Worm (Caenorhabditis elegans): ENCODE results near the gene endu-2.

- TF ChIP-seq ceh-13 (GFP tag; optimal IDR thresholded peaks at IDR 0.05) (no peak), F13C5.2 (tag; optimal IDR thresholded peaks at IDR 0.05) (no peak), pes-1 (GFP tag; IDR thresholded peaks at IDR 0.05) (no peak), hmbx-1 (tag; optimal IDR thresholded peaks at IDR 0.05) (no peak), ama-1 (optimal IDR thresholded peaks at IDR 0.05) (no peak), tbx-37 (GFP tag; conservative IDR thresholded peaks at IDR 0.05) (no peak), tra-4 (tag; optimal IDR thresholded peaks at IDR 0.05) (no peak)
These were observed 6.1 kb upstream of the endu-2 start, which contains the start of gene M60.4 for ce11 chrX:8235994-8236393.

Measured in whole organism, early embryonic.